Worm (Caenorhabditis elegans) whole organism, young adult: Measurements from ENCODE around the gene fipr-28.
A peak's percentile ranks its signal among the peaks of the same experiment; 100 is the strongest.
"Not testable (repeated sequence)": the region's sequence is repeated elsewhere in the genome, so short reads cannot be mapped to it uniquely, and the experiment has no call there.

Source experiments
- B0261.1 ChIP-seq: sonication (generic microtip); optimal IDR thresholded peaks from 2 replicates; lab custom pipeline; 2016; ENCODE audit warnings: mild to moderate bottlenecking, missing genetic modification characterization, moderate library complexity, missing compliant biosample characterization
- D2030.7 ChIP-seq: fragments of 200-800 bp; sonication (Bioruptor generic); IDR thresholded peaks from 2 replicates; pipeline ENCODE4 v1.3.6; 2022; ENCODE audit warnings: missing genetic modification reagents, missing genetic modification characterization, missing compliant biosample characterization
- F57A8.1 ChIP-seq: fragments of 200-800 bp; sonication (Bioruptor generic); optimal IDR thresholded peaks from 2 replicates; lab custom pipeline; 2018; ENCODE audit warnings: mild to moderate bottlenecking, missing genetic modification characterization, moderate library complexity, missing compliant biosample characterization
- Y53F4B.3 ChIP-seq: fragments of 200-800 bp; sonication (Bioruptor generic); IDR thresholded peaks from 2 replicates; pipeline ENCODE4 v1.3.6; 2022; ENCODE audit warnings: missing genetic modification reagents, missing genetic modification characterization, missing compliant biosample characterization
- attf-6 ChIP-seq: fragments of 200-800 bp; sonication (Bioruptor generic); IDR thresholded peaks from 2 replicates; pipeline ENCODE4 v1.3.6; 2022; ENCODE audit warnings: missing genetic modification reagents, missing genetic modification characterization, missing compliant biosample characterization
- egrh-3 ChIP-seq: fragments of 200-800 bp; sonication (Bioruptor generic); IDR thresholded peaks from 2 replicates; pipeline ENCODE4 v1.3.6; 2022; ENCODE audit warnings: missing genetic modification reagents, missing genetic modification characterization, missing compliant biosample characterization
- hmg-1.2 ChIP-seq: fragments of 200-800 bp; sonication (Bioruptor generic); IDR thresholded peaks from 2 replicates; pipeline ENCODE4 v1.3.6; 2022; ENCODE audit warnings: missing genetic modification reagents, missing genetic modification characterization, missing compliant biosample characterization
- hsf-1 ChIP-seq: fragments of 200-800 bp; sonication (Bioruptor generic); IDR thresholded peaks from 2 replicates; pipeline ENCODE4 v1.3.6; 2022; ENCODE audit warnings: missing genetic modification reagents, missing genetic modification characterization, missing compliant biosample characterization
- nhr-179 ChIP-seq: sonication (generic microtip); optimal IDR thresholded peaks from 2 replicates; lab custom pipeline; 2016; ENCODE audit warnings: mild to moderate bottlenecking, missing genetic modification characterization, missing compliant biosample characterization
- rpc-1 ChIP-seq, 2 experiments: fragments of 150-350 bp in 1 of 2; sonication (generic microtip) in 1 of 2; optimal IDR thresholded peaks; 2 replicates each; lab custom pipeline; 2014 to 2018; ENCODE audit warnings: missing biosample characterization in 1 of 2, missing genetic modification characterization in 1 of 2, missing genetic modification reagents in 1 of 2, missing genotype in 1 of 2
- snpc-3.4 ChIP-seq: sonication (generic microtip); optimal IDR thresholded peaks from 2 replicates; lab custom pipeline; 2017; ENCODE audit warnings: missing genetic modification characterization, mild to moderate bottlenecking, missing compliant biosample characterization, antibody characterized with exemption, moderate library complexity, missing genotype, missing genetic modification reagents
- snpc-4 ChIP-seq, 5 experiments: fragments of 150-350 bp in 1 of 5; sonication (generic microtip) in 4 of 5; optimal IDR thresholded peaks; 2 replicates each; lab custom pipeline; 2014 to 2018; ENCODE audit warnings: missing genetic modification characterization in 5 of 5, missing biosample characterization in 3 of 5, antibody characterized with exemption in 2 of 5, mild to moderate bottlenecking in 2 of 5, missing compliant biosample characterization in 2 of 5, missing genotype in 2 of 5, moderate library complexity in 2 of 5, missing genetic modification reagents in 1 of 5
- tbp1 ChIP-seq: fragments of 200-800 bp; sonication (Bioruptor generic); optimal IDR thresholded peaks from 2 replicates; lab custom pipeline; 2018; ENCODE audit warnings: mild to moderate bottlenecking, missing genetic modification characterization, missing compliant biosample characterization

fipr-28 gene

ce11 chrIV:16663591-16663990 lies 35.8 kb downstream of the fipr-28 start (continued):
- no peak for TF ChIP-seq Y53F4B.3 (GFP tag; lab: Robert Waterston, UW)

ce11 chrIV:16664020-16664419 lies 36.2 kb downstream of the fipr-28 start, which contains the start of gene sta-1:
TSS of gene sta-1 (plus strand) at chrIV:16664320.
- not testable (repeated sequence) for TF ChIP-seq snpc-3.4 (tag; lab: Kevin White, UChicago); F57A8.1; nhr-179 (tag; lab: Kevin White, UChicago)

ce11 chrIV:16670743-16671142 lies 43.0 kb downstream of the fipr-28 start:
- TF ChIP-seq egrh-3 (GFP tag; lab: Robert Waterston, UW) (0 out of 2 replicates have a peak, but pooled peaks have one; percentile 10), attf-6 (peak; percentile 95), D2030.7 (GFP tag; lab: Robert Waterston, UW) (peak; percentile 58; the same call in 1 of the 2 replicates), B0261.1 (tag; lab: Kevin White, UChicago) (peak; percentile 49), rpc-1 (tag; optimal IDR thresholded peaks at IDR 0.05; lab: Kevin White, UChicago) (peak; percentile 47), hmg-1.2 (GFP tag; lab: Robert Waterston, UW) (peak; percentile 33; the same call in 1 of the 2 replicates), snpc-4 (tag; optimal IDR thresholded peaks at IDR 0.05; lab: Kevin White, UChicago) (peak in 2 of 4 experiments; percentile 73 to 81), tbp1 (GFP tag; lab: Kevin White, UChicago) (peak; percentile 84)
- TF ChIP-seq rpc-1 (optimal IDR thresholded peaks at IDR 0.05; lab: Kevin White, UChicago); snpc-4 (GFP tag; optimal IDR thresholded peaks at IDR 0.05; lab: Kevin White, UChicago): not testable (repeated sequence)

- peak; percentile 94 for TF ChIP-seq hsf-1 (GFP tag; lab: Robert Waterston, UW)
- TF ChIP-seq, all 124 proteins: peak for 1; not testable (repeated sequence) for 123
Observed at ce11 chrIV:16675494-16675893, 47.7 kb downstream of the fipr-28 start.
